Worm (Caenorhabditis elegans): ENCODE data around the gene B0304.4.

- TF ChIP-seq skn-1 (tag; optimal IDR thresholded peaks at IDR 0.05) = no peak
- no peak for TF ChIP-seq sma-9 (GFP tag; optimal IDR thresholded peaks at IDR 0.05)
- TF ChIP-seq sma-9 (tag; optimal IDR thresholded peaks at IDR 0.05) = no peak
- TF ChIP-seq elt-3 (tag; optimal IDR thresholded peaks at IDR 0.05) = no peak
- no peak for TF ChIP-seq sem-4 (tag; optimal IDR thresholded peaks at IDR 0.05)
- TF ChIP-seq unc-62 (GFP tag; optimal IDR thresholded peaks at IDR 0.05) = no peak
- no peak for TF ChIP-seq nhr-23 (tag; optimal IDR thresholded peaks at IDR 0.05)
- TF ChIP-seq nhr-10 (tag; optimal IDR thresholded peaks at IDR 0.05) = no peak
- TF ChIP-seq unc-55 (GFP tag; optimal IDR thresholded peaks at IDR 0.05) = no peak
- no peak for TF ChIP-seq nhr-77 (tag; optimal IDR thresholded peaks at IDR 0.05)
Observed at ce11 chrII:4531880-4532279, 8.9 kb upstream of the B0304.4 start, which contains the start of gene sra-32.
